Fruit fly (Drosophila melanogaster): ENCODE data around the gene CG4914.

DNA sequence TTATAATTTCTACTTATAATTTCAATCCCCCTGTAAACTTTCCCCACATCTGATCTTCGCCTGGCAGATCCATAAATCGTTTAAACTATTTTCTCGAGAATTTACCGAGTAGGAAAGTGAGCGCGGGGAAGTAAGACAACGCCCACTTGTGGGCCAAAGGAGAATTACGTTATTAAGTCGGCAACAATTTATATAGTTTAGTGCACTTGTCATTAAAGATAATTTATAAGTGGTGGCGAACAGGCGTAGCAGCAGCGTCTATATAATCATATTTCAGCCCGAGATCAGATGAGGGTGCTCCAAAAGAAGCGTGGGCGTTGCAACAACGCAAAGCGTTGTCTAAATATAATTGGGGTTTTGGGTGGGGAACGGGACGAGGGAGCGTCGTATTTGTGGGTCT lies 23.2 kb downstream of the CG4914 start:
- TF ChIP-seq CG8301 (tag; optimal IDR thresholded peaks at IDR 0.05) (no peak), CG32121 (GFP tag; IDR thresholded peaks at IDR 0.05) (no peak), Pif1A (GFP tag; optimal IDR thresholded peaks at IDR 0.05) (no peak), D1 (tag; optimal IDR thresholded peaks at IDR 0.05) (no peak)
